Worm (Caenorhabditis elegans): ENCODE results near the gene R04A9.9.

R04A9.9 gene

ce11 chrX:433029-433693, 42.8 kb upstream of the R04A9.9 start:
- TF ChIP-seq mxl-3 (GFP tag; optimal IDR thresholded peaks at IDR 0.05): peak; percentile 58
- TF ChIP-seq nhr-28 (tag; optimal IDR thresholded peaks at IDR 0.05): peak; percentile 2
- no peak for TF ChIP-seq F49E8.2 (tag; optimal IDR thresholded peaks at IDR 0.05; ENCODE audit: borderline replicate concordance)
- peak; percentile 32 for TF ChIP-seq mep-1 (tag; optimal IDR thresholded peaks at IDR 0.05)
- no peak for TF ChIP-seq zfp-3 (GFP tag; conservative IDR thresholded peaks at IDR 0.05)
- TF ChIP-seq Y105C5A.15 (GFP tag; IDR thresholded peaks at IDR 0.05): no peak
- TF ChIP-seq lin-29 (GFP tag; IDR thresholded peaks at IDR 0.05): 0 out of 2 replicates have a peak, but pooled peaks have one; percentile 39
- peak in 1 of 2 experiments; percentile 11 for TF ChIP-seq mdl-1 (tag; optimal IDR thresholded peaks at IDR 0.05)
- no peak for TF ChIP-seq T20F7.1 (GFP tag; optimal IDR thresholded peaks at IDR 0.05)
- TF ChIP-seq sdz-12 (GFP tag; optimal IDR thresholded peaks at IDR 0.05): no peak
- TF ChIP-seq ztf-11 (tag; optimal IDR thresholded peaks at IDR 0.05): no peak
- TF ChIP-seq unc-62 (GFP tag; optimal IDR thresholded peaks at IDR 0.05 in 1 of 2): peak in 1 of 2 experiments; percentile 82
- no peak for TF ChIP-seq unc-62 (tag; optimal IDR thresholded peaks at IDR 0.05)
- peak; percentile 92 for TF ChIP-seq aha-1 (tag)
- TF ChIP-seq skn-1 (tag; optimal IDR thresholded peaks at IDR 0.05): no peak
- TF ChIP-seq ama-1 (optimal IDR thresholded peaks at IDR 0.05): no peak
- no peak for TF ChIP-seq jun-1 (tag; optimal IDR thresholded peaks at IDR 0.05)
- TF ChIP-seq fos-1 (tag; optimal IDR thresholded peaks at IDR 0.05): no peak
- no peak for TF ChIP-seq rbr-2 (tag; optimal IDR thresholded peaks at IDR 0.05)
- TF ChIP-seq saeg-2 (GFP tag; IDR thresholded peaks at IDR 0.05): no peak
- no peak for TF ChIP-seq spr-1 (tag; optimal IDR thresholded peaks at IDR 0.05)
- TF ChIP-seq spr-3 (GFP tag; optimal IDR thresholded peaks at IDR 0.05): no peak
- TF ChIP-seq hlh-11 (tag; optimal IDR thresholded peaks at IDR 0.05): peak; percentile 40
- no peak for TF ChIP-seq snpc-1.2 (GFP tag; IDR thresholded peaks at IDR 0.05)
- no peak for TF ChIP-seq tag-97 (GFP tag; IDR thresholded peaks at IDR 0.05)
- TF ChIP-seq set-16 (GFP tag; IDR thresholded peaks at IDR 0.05): no peak
- no peak for TF ChIP-seq lir-3 (tag; optimal IDR thresholded peaks at IDR 0.05)
- peak; percentile 11 for TF ChIP-seq mes-2 (tag; optimal IDR thresholded peaks at IDR 0.05; ENCODE audit: poor library complexity, severe bottlenecking)
- TF ChIP-seq zip-2 (tag; optimal IDR thresholded peaks at IDR 0.05): no peak
- peak; percentile 14 for TF ChIP-seq hlh-30 (tag; optimal IDR thresholded peaks at IDR 0.05; ENCODE audit: insufficient read depth)
- TF ChIP-seq nhr-48 (tag; optimal IDR thresholded peaks at IDR 0.05): no peak
- TF ChIP-seq aly-2 (tag; optimal IDR thresholded peaks at IDR 0.05): no peak
- no peak for TF ChIP-seq lin-1 (GFP tag; IDR thresholded peaks at IDR 0.05)
- no peak for TF ChIP-seq Y48G9A.11 (GFP tag; IDR thresholded peaks at IDR 0.05)
- TF ChIP-seq ctbp-1 (GFP tag; IDR thresholded peaks at IDR 0.05): no peak
- TF ChIP-seq D1046.2 (GFP tag; IDR thresholded peaks at IDR 0.05): no peak
- TF ChIP-seq lin-13 (GFP tag; optimal IDR thresholded peaks at IDR 0.05): no peak
- no peak for TF ChIP-seq lin-39 (tag; optimal IDR thresholded peaks at IDR 0.05)

ce11 chrX:431596-431995, 41.2 kb upstream of the R04A9.9 start:
- TF ChIP-seq F44E2.7 (GFP tag; IDR thresholded peaks at IDR 0.05) (no peak), set-16 (GFP tag; IDR thresholded peaks at IDR 0.05) (peak; percentile 55), lim-7 (GFP tag; IDR thresholded peaks at IDR 0.05) (0 out of 2 replicates have a peak, but pooled peaks have one; percentile 9)

- no peak for TF ChIP-seq saeg-2 (GFP tag; IDR thresholded peaks at IDR 0.05)
These were observed 35.2 kb upstream of the R04A9.9 start, which contains the start of gene ZK1193.2 for ce11 chrX:425535-425934. TSS of gene ZK1193.2 (minus strand) at chrX:425635.

Measured in whole organism, L4 larva.